Worm (Caenorhabditis elegans): ENCODE results near the gene nhr-101.
A peak's percentile ranks its signal among the peaks of the same experiment; 100 is the strongest.

nhr-101 gene

ce11 chrV:11531831-11532534 is 38.3 kb upstream of the nhr-101 start (continued):
- TF ChIP-seq hlh-12 (tag; optimal IDR thresholded peaks at IDR 0.05) (no peak), lin-40 (tag; optimal IDR thresholded peaks at IDR 0.05) (peak; percentile 78), ZK185.1 (tag; optimal IDR thresholded peaks at IDR 0.05; ENCODE audit: poor library complexity, severe bottlenecking) (peak; percentile 40)

ce11 chrV:11532535-11532853 is 37.8 kb upstream of the nhr-101 start:
- TF ChIP-seq ceh-79 (tag; optimal IDR thresholded peaks at IDR 0.05) (no peak), ama-1 (optimal IDR thresholded peaks at IDR 0.05) (peak; percentile 52), ama-1 (GFP tag; optimal IDR thresholded peaks at IDR 0.05) (no peak), nhr-80 (tag; optimal IDR thresholded peaks at IDR 0.05) (peak; percentile 49), ceh-91 (GFP tag; IDR thresholded peaks at IDR 0.05) (no peak), cebp-2 (GFP tag; IDR thresholded peaks at IDR 0.05) (no peak), Y53G8AR.9 (GFP tag; conservative IDR thresholded peaks at IDR 0.05) (0 out of 2 replicates have a peak, but pooled peaks have one; percentile 2), let-607 (tag; optimal IDR thresholded peaks at IDR 0.05) (no peak), C06A6.2 (GFP tag; conservative IDR thresholded peaks at IDR 0.05) (0 out of 2 replicates have a peak, but pooled peaks have one; percentile 7), cebp-1 (GFP tag; IDR thresholded peaks at IDR 0.05) (no peak), cebp-1 (tag; optimal IDR thresholded peaks at IDR 0.05) (peak; percentile 22), attf-5 (GFP tag; optimal IDR thresholded peaks at IDR 0.05) (peak; percentile 23)

ce11 chrV:11532964-11533363 is 37.3 kb upstream of the nhr-101 start:
- TF ChIP-seq B0035.1 (tag; optimal IDR thresholded peaks at IDR 0.05), result no peak
- TF ChIP-seq C06A6.2 (GFP tag; conservative IDR thresholded peaks at IDR 0.05), result 0 out of 2 replicates have a peak, but pooled peaks have one; percentile 37
- TF ChIP-seq ceh-58 (GFP tag; IDR thresholded peaks at IDR 0.05), result 0 out of 2 replicates have a peak, but pooled peaks have one; percentile 33
- TF ChIP-seq ceh-27 (GFP tag; optimal IDR thresholded peaks at IDR 0.05), result peak; percentile 27
- TF ChIP-seq akir-1 (GFP tag; optimal IDR thresholded peaks at IDR 0.05), result peak; percentile 74
- TF ChIP-seq mcd-1 (GFP tag; IDR thresholded peaks at IDR 0.05), result no peak; the same call in 1 of the 2 replicates
- TF ChIP-seq dox-1 (GFP tag; IDR thresholded peaks at IDR 0.05), result no peak
- 0 out of 2 replicates have a peak, but pooled peaks have one; percentile 17 for TF ChIP-seq lin-26 (GFP tag; IDR thresholded peaks at IDR 0.05)
- 0 out of 2 replicates have a peak, but pooled peaks have one; percentile 19 for TF ChIP-seq Y53G8AR.9 (GFP tag; conservative IDR thresholded peaks at IDR 0.05)
- peak; percentile 49; the same call in 1 of the 2 replicates for TF ChIP-seq pbrm-1 (GFP tag; IDR thresholded peaks at IDR 0.05)
- peak; percentile 82 for TF ChIP-seq zfh-2 (GFP tag; conservative IDR thresholded peaks at IDR 0.05)
- TF ChIP-seq ceh-91 (GFP tag; IDR thresholded peaks at IDR 0.05), result 0 out of 2 replicates have a peak, but pooled peaks have one; percentile 23
- 0 out of 2 replicates have a peak, but pooled peaks have one; percentile 75 for TF ChIP-seq nhr-120 (GFP tag; IDR thresholded peaks at IDR 0.05)
- no peak for TF ChIP-seq cebp-1 (GFP tag; IDR thresholded peaks at IDR 0.05)
- TF ChIP-seq cebp-1 (tag; optimal IDR thresholded peaks at IDR 0.05), result peak; percentile 16
- no peak for TF ChIP-seq lin-35 (GFP tag; optimal IDR thresholded peaks at IDR 0.05)

ce11 chrV:11533365-11533949 is 36.8 kb upstream of the nhr-101 start:
- TF ChIP-seq F57A8.1 (GFP tag; optimal IDR thresholded peaks at IDR 0.05), result no peak
- TF ChIP-seq K11D2.4 (GFP tag; IDR thresholded peaks at IDR 0.05), result 0 out of 2 replicates have a peak, but pooled peaks have one; percentile 49
- TF ChIP-seq sdz-38 (tag; optimal IDR thresholded peaks at IDR 0.05), result no peak
- TF ChIP-seq egrh-3 (GFP tag; IDR thresholded peaks at IDR 0.05), result no peak
- no peak for TF ChIP-seq bed-2 (GFP tag; IDR thresholded peaks at IDR 0.05)
- TF ChIP-seq Y79H2A.3 (GFP tag; conservative IDR thresholded peaks at IDR 0.05), result no peak
- no peak for TF ChIP-seq cebp-2 (GFP tag; IDR thresholded peaks at IDR 0.05)
- TF ChIP-seq hlh-12 (tag; optimal IDR thresholded peaks at IDR 0.05), result no peak
- TF ChIP-seq ztf-28 (GFP tag; IDR thresholded peaks at IDR 0.05), result no peak
- TF ChIP-seq pbrm-1 (GFP tag; IDR thresholded peaks at IDR 0.05), result peak; percentile 0; the same call in 1 of the 2 replicates
- no peak for TF ChIP-seq F57C9.4 (tag; optimal IDR thresholded peaks at IDR 0.05)
- TF ChIP-seq madf-10 (tag; optimal IDR thresholded peaks at IDR 0.05), result no peak
- TF ChIP-seq let-526 (GFP tag; IDR thresholded peaks at IDR 0.05), result 0 out of 2 replicates have a peak, but pooled peaks have one; percentile 53
- TF ChIP-seq C17E4.6 (GFP tag; IDR thresholded peaks at IDR 0.05), result no peak
- TF ChIP-seq ama-1 (optimal IDR thresholded peaks at IDR 0.05), result no peak
- no peak for TF ChIP-seq ama-1 (GFP tag; optimal IDR thresholded peaks at IDR 0.05)
- TF ChIP-seq ekl-4 (GFP tag; IDR thresholded peaks at IDR 0.05), result peak; percentile 29; the same call in 1 of the 2 replicates
- TF ChIP-seq zfh-2 (GFP tag; conservative IDR thresholded peaks at IDR 0.05), result no peak
- TF ChIP-seq Y53G8AR.9 (GFP tag; conservative IDR thresholded peaks at IDR 0.05), result 0 out of 2 replicates have a peak, but pooled peaks have one; percentile 14
- TF ChIP-seq egl-18 (GFP tag; IDR thresholded peaks at IDR 0.05), result no peak
- no peak for TF ChIP-seq F10E7.11 (tag; optimal IDR thresholded peaks at IDR 0.05)
- peak; percentile 11 for TF ChIP-seq ZK185.1 (tag; optimal IDR thresholded peaks at IDR 0.05; ENCODE audit: poor library complexity, severe bottlenecking)

Measured in whole organism, young adult.